Worm (Caenorhabditis elegans) whole organism, late embryonic: ENCODE data around the gene tag-321.

Source experiments
- K02D7.2 ChIP-seq: sonication (generic microtip); optimal IDR thresholded peaks from 2 replicates; lab custom pipeline; 2017; ENCODE audit warnings: mild to moderate bottlenecking, missing genetic modification characterization, missing compliant biosample characterization
- K09A11.1 ChIP-seq: sonication (generic microtip); optimal IDR thresholded peaks from 2 replicates; lab custom pipeline; 2017; ENCODE audit warnings: antibody characterized with exemption, mild to moderate bottlenecking, missing genetic modification characterization, missing compliant biosample characterization; ENCODE audit not compliant: insufficient read depth
- T23F11.4 ChIP-seq: fragments of 200-800 bp; sonication (Bioruptor generic); optimal IDR thresholded peaks from 2 replicates; lab custom pipeline; 2018; ENCODE audit warnings: mild to moderate bottlenecking, missing genetic modification characterization, missing compliant biosample characterization
- ahr-1 ChIP-seq: sonication (generic microtip); optimal IDR thresholded peaks from 2 replicates; lab custom pipeline; 2016; ENCODE audit warnings: missing genetic modification characterization, missing compliant biosample characterization
- ceh-14 ChIP-seq: sonication (generic microtip); optimal IDR thresholded peaks from 2 replicates; lab custom pipeline; 2016; ENCODE audit warnings: missing genotype, missing genetic modification characterization, missing compliant biosample characterization
- ceh-18 ChIP-seq: sonication (generic microtip); optimal IDR thresholded peaks from 2 replicates; lab custom pipeline; 2016; ENCODE audit warnings: missing genetic modification characterization, missing compliant biosample characterization
- ceh-19 ChIP-seq: fragments of 200-800 bp; sonication (Bioruptor generic); optimal IDR thresholded peaks from 2 replicates; lab custom pipeline; 2018; ENCODE audit warnings: mild to moderate bottlenecking, missing genetic modification characterization, missing compliant biosample characterization
- ceh-22 ChIP-seq: sonication (generic microtip); optimal IDR thresholded peaks from 2 replicates; lab custom pipeline; 2017; ENCODE audit warnings: missing biosample characterization, missing genetic modification characterization
- ceh-24 ChIP-seq: sonication (generic microtip); optimal IDR thresholded peaks from 2 replicates; lab custom pipeline; 2016; ENCODE audit warnings: mild to moderate bottlenecking, missing genetic modification characterization, missing compliant biosample characterization
- ceh-30 ChIP-seq: fragments of 150-350 bp; optimal IDR thresholded peaks from 2 replicates; lab custom pipeline; 2014; ENCODE audit warnings: missing biosample characterization, missing genetic modification characterization
- ceh-45 ChIP-seq: fragments of 200-800 bp; sonication (Bioruptor generic); IDR thresholded peaks from 2 replicates; pipeline ENCODE4 v1.3.6; 2022; ENCODE audit warnings: missing genetic modification reagents, missing genetic modification characterization, missing compliant biosample characterization
- ceh-48 ChIP-seq: sonication (generic microtip); optimal IDR thresholded peaks from 2 replicates; lab custom pipeline; 2016; ENCODE audit warnings: missing genetic modification characterization, inconsistent platforms, missing compliant biosample characterization
- ceh-6 ChIP-seq: fragments of 200-800 bp; sonication (Bioruptor generic); optimal IDR thresholded peaks from 2 replicates; lab custom pipeline; 2018; ENCODE audit warnings: mild to moderate bottlenecking, missing genetic modification characterization, missing compliant biosample characterization
- ceh-9 ChIP-seq: sonication (generic microtip); optimal IDR thresholded peaks from 2 replicates; lab custom pipeline; 2016; ENCODE audit warnings: mild to moderate bottlenecking, missing genetic modification characterization, inconsistent platforms, missing compliant biosample characterization
- dmd-4 ChIP-seq: sonication (generic microtip); optimal IDR thresholded peaks from 2 replicates; lab custom pipeline; 2016; ENCODE audit warnings: borderline replicate concordance, missing genetic modification characterization, missing compliant biosample characterization
- elt-2 ChIP-seq: sonication (generic microtip); optimal IDR thresholded peaks from 2 replicates; lab custom pipeline; 2016; ENCODE audit warnings: missing genetic modification reagents, missing genetic modification characterization, missing compliant biosample characterization
- ets-4 ChIP-seq: sonication (generic microtip); optimal IDR thresholded peaks from 2 replicates; lab custom pipeline; 2016; ENCODE audit warnings: missing genetic modification characterization, missing compliant biosample characterization
- eyg-1 ChIP-seq: sonication (generic microtip); optimal IDR thresholded peaks from 2 replicates; lab custom pipeline; 2016; ENCODE audit warnings: missing genotype, missing genetic modification characterization, missing compliant biosample characterization
- fkh-10 ChIP-seq: fragments of 150-350 bp; optimal IDR thresholded peaks from 2 replicates; lab custom pipeline; 2014; ENCODE audit warnings: missing biosample characterization, missing genetic modification reagents, missing genetic modification characterization
- fkh-6 ChIP-seq: sonication (generic microtip); optimal IDR thresholded peaks from 2 replicates; lab custom pipeline; 2016; ENCODE audit warnings: missing genetic modification characterization, missing compliant biosample characterization
- hlh-15 ChIP-seq: sonication (generic microtip); optimal IDR thresholded peaks from 2 replicates; lab custom pipeline; 2016; ENCODE audit warnings: missing genetic modification characterization, missing compliant biosample characterization
- hlh-30 ChIP-seq: sonication (generic microtip); optimal IDR thresholded peaks from 2 replicates; lab custom pipeline; 2017; ENCODE audit warnings: antibody characterized with exemption, missing genetic modification characterization, missing compliant biosample characterization; ENCODE audit not compliant: insufficient read depth
- hlh-6 ChIP-seq: sonication (generic microtip); optimal IDR thresholded peaks from 2 replicates; lab custom pipeline; 2016; ENCODE audit warnings: missing genotype, missing genetic modification characterization, missing compliant biosample characterization
- hlh-8 ChIP-seq: sonication (generic microtip); optimal IDR thresholded peaks from 2 replicates; lab custom pipeline; 2016; ENCODE audit warnings: missing genotype, missing genetic modification characterization, missing compliant biosample characterization
- lim-6 ChIP-seq: sonication (generic microtip); optimal IDR thresholded peaks from 2 replicates; lab custom pipeline; 2016; ENCODE audit warnings: missing genetic modification characterization, missing compliant biosample characterization
- lin-11 ChIP-seq: fragments of 200-800 bp; sonication (Bioruptor generic); optimal IDR thresholded peaks from 2 replicates; lab custom pipeline; 2018; ENCODE audit warnings: mild to moderate bottlenecking, missing genetic modification characterization, missing compliant biosample characterization
- madf-2 ChIP-seq: sonication (generic microtip); optimal IDR thresholded peaks from 2 replicates; lab custom pipeline; 2017; ENCODE audit warnings: missing genetic modification characterization, missing compliant biosample characterization
- nfya-1 ChIP-seq: sonication (generic microtip); optimal IDR thresholded peaks from 2 replicates; lab custom pipeline; 2017; ENCODE audit warnings: missing genetic modification characterization, mild to moderate bottlenecking, missing compliant biosample characterization, antibody characterized with exemption, moderate library complexity
- nhr-11 ChIP-seq: fragments of 150-350 bp; optimal IDR thresholded peaks from 2 replicates; lab custom pipeline; 2014; ENCODE audit warnings: missing biosample characterization, missing genetic modification characterization
- nhr-232 ChIP-seq: sonication (generic microtip); optimal IDR thresholded peaks from 2 replicates; lab custom pipeline; 2016; ENCODE audit warnings: missing genetic modification characterization, missing compliant biosample characterization
- odd-2 ChIP-seq: sonication (generic microtip); optimal IDR thresholded peaks from 2 replicates; lab custom pipeline; 2017; ENCODE audit warnings: antibody characterized with exemption, mild to moderate bottlenecking, missing genetic modification characterization, missing compliant biosample characterization
- pax-1 ChIP-seq: fragments of 150-350 bp; optimal IDR thresholded peaks from 2 replicates; lab custom pipeline; 2014; ENCODE audit warnings: missing biosample characterization, missing genetic modification characterization
- pha-4 ChIP-seq: fragments of 150-350 bp; optimal IDR thresholded peaks from 2 replicates; lab custom pipeline; 2018; ENCODE audit warnings: missing biosample characterization, missing genetic modification reagents, missing genetic modification characterization
- rnt-1 ChIP-seq: sonication (generic microtip); optimal IDR thresholded peaks from 2 replicates; lab custom pipeline; 2016; ENCODE audit warnings: missing genetic modification characterization, missing compliant biosample characterization
- tbx-2 ChIP-seq: sonication (generic microtip); optimal IDR thresholded peaks from 2 replicates; lab custom pipeline; 2016; ENCODE audit warnings: missing genetic modification characterization, missing compliant biosample characterization
- unc-42 ChIP-seq: sonication (generic microtip); optimal IDR thresholded peaks from 2 replicates; lab custom pipeline; 2016; ENCODE audit warnings: missing genotype, missing genetic modification characterization, missing compliant biosample characterization
- unc-55 ChIP-seq: sonication (generic microtip); optimal IDR thresholded peaks from 2 replicates; lab custom pipeline; 2017; ENCODE audit warnings: missing biosample characterization, missing genetic modification reagents, missing genetic modification characterization
- ztf-16 ChIP-seq: sonication (generic microtip); optimal IDR thresholded peaks from 2 replicates; lab custom pipeline; 2017; ENCODE audit warnings: missing genetic modification characterization, missing compliant biosample characterization

tag-321 gene

DNA sequence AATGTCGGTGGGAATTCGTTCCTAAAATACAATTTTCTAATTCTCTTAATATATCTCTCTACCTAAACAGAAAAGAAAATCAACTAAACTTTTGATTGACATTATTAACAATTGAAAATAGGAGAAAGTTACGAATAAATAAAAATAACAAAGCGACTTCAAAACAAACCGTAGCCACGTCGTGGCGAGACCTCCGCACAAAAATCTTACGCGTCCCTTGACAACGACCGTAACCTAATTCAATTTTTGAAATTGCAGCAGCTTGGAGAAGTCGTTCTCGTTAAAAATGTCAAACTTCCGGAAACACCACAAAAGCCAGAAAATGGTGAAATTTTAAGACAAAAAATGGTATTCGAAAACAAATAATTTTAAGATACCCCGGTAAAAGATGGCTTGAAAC is 19.3 kb downstream of the tag-321 start:
- no peak for TF ChIP-seq eyg-1 (tag; lab: Kevin White, UChicago)
- no peak for TF ChIP-seq ceh-14 (tag; lab: Kevin White, UChicago)
- TF ChIP-seq unc-42 (tag; lab: Kevin White, UChicago) = no peak
- TF ChIP-seq T23F11.4 (GFP tag; lab: Kevin White, UChicago) = no peak
- no peak for TF ChIP-seq ceh-9 (tag; lab: Kevin White, UChicago)
- no peak for TF ChIP-seq odd-2 (tag; lab: Kevin White, UChicago)
- TF ChIP-seq ets-4 (tag; lab: Kevin White, UChicago) = no peak

- TF ChIP-seq ceh-24 (tag; lab: Kevin White, UChicago) (no peak), hlh-15 (tag; lab: Kevin White, UChicago) (no peak), fkh-6 (tag; lab: Kevin White, UChicago) (no peak), lin-11 (tag; lab: Kevin White, UChicago) (no peak), nhr-11 (no peak)
These were observed 19.9 kb downstream of the tag-321 start, which contains the start of the genes C46A5.6 and C46A5.1 for ce11 chrIV:7763748-7764147. TSS of gene C46A5.6 (minus strand) at chrIV:7763848. TSS of gene C46A5.1 (plus strand) at chrIV:7763931.

ce11 chrIV:7760117-7760516 is 23.5 kb downstream of the tag-321 start, which contains the start of gene del-7:
TSS of gene del-7 (plus strand) at chrIV:7760417.
- no peak for TF ChIP-seq hlh-6 (tag; lab: Kevin White, UChicago)
- no peak for TF ChIP-seq fkh-10 (GFP tag; lab: Kevin White, UChicago)
- no peak for TF ChIP-seq nhr-232 (tag; lab: Kevin White, UChicago)
- no peak for TF ChIP-seq ets-4 (tag; lab: Kevin White, UChicago)
- no peak for TF ChIP-seq T23F11.4 (GFP tag; lab: Kevin White, UChicago)
- no peak for TF ChIP-seq ztf-16 (tag; lab: Kevin White, UChicago)
- TF ChIP-seq ceh-24 (tag; lab: Kevin White, UChicago) = no peak
- no peak for TF ChIP-seq K09A11.1 (tag; lab: Kevin White, UChicago)
- TF ChIP-seq ceh-45 (GFP tag; lab: Robert Waterston, UW) = no peak
- no peak for TF ChIP-seq hlh-8 (tag; lab: Kevin White, UChicago)
- no peak for TF ChIP-seq hlh-30 (tag; lab: Kevin White, UChicago)

DNA sequence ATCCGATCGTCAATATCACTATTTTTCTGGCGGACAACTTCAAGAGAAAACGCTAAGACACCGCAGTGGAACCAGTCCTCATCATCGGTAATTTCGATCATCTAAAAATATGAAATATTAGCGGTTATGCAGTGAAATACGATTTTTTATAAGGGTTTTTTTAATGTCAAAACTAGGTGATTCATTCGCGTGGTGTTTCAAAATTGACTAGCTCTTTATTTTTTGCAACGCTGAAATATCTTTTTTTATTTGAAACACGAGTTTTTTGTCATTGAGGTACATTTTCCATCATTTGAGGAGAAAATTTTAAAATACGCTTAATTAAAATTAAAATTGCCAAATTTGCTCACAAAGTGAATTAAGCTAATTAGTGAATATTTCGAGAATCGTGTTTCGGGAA is 24.1 kb downstream of the tag-321 start, which contains the start of gene dsb-3:
TSS of gene dsb-3 (minus strand) at position 101 of the 400 bp plus-strand sequence.
- TF ChIP-seq ceh-18 (tag; lab: Kevin White, UChicago) (no peak), unc-55 (GFP tag; lab: Kevin White, UChicago) (no peak)
- TF ChIP-seq, all 69 proteins: peak for 0

ce11 chrIV:7757245-7757644 is 26.4 kb downstream of the tag-321 start, which contains the start of gene C46A5.4:
TSS of gene C46A5.4 (minus strand) at chrIV:7757345.
- TF ChIP-seq ahr-1 (tag; lab: Kevin White, UChicago) (no peak), ceh-48 (no peak), pha-4 (tag; lab: Kevin White, UChicago) (no peak), ceh-9 (tag; lab: Kevin White, UChicago) (no peak), rnt-1 (tag; lab: Kevin White, UChicago) (no peak), lim-6 (tag; lab: Kevin White, UChicago) (no peak), K02D7.2 (tag; lab: Kevin White, UChicago) (no peak), ceh-22 (no peak), tbx-2 (tag; lab: Kevin White, UChicago) (no peak), pax-1 (no peak), elt-2 (no peak), hlh-8 (tag; lab: Kevin White, UChicago) (no peak), ceh-30 (tag; lab: Kevin White, UChicago) (no peak), ceh-6 (GFP tag; lab: Kevin White, UChicago) (no peak), nfya-1 (tag; lab: Kevin White, UChicago) (no peak), ceh-19 (no peak), lin-11 (tag; lab: Kevin White, UChicago) (no peak), unc-55 (GFP tag; lab: Kevin White, UChicago) (no peak), madf-2 (tag; lab: Kevin White, UChicago) (no peak), dmd-4 (tag; lab: Kevin White, UChicago) (no peak)
